Worm (Caenorhabditis elegans): ENCODE results near the gene F46B6.4.

The F46B6.4 gene

ce11 chrV:9796562-9796961, 17.2 kb upstream of the F46B6.4 start, which contains the start of gene F46B6.9:
Gene F46B6.9, plus strand, starts transcription at chrV:9796862.
- TF ChIP-seq Y95B8A.8 (GFP tag; IDR thresholded peaks at IDR 0.05) (no peak), tlf-1 (GFP tag; optimal IDR thresholded peaks at IDR 0.05) (no peak), F23B12.7 (tag; optimal IDR thresholded peaks at IDR 0.05; ENCODE audit: insufficient read depth) (no peak), F39B2.1 (GFP tag; IDR thresholded peaks at IDR 0.05) (no peak), nfyb-1 (GFP tag; IDR thresholded peaks at IDR 0.05) (no peak), let-607 (tag; optimal IDR thresholded peaks at IDR 0.05) (no peak), tbx-9 (tag; optimal IDR thresholded peaks at IDR 0.05; ENCODE audit: borderline replicate concordance) (no peak), unc-62 (GFP tag; optimal IDR thresholded peaks at IDR 0.05) (no peak), ztf-22 (GFP tag; optimal IDR thresholded peaks at IDR 0.05) (no peak), lin-26 (GFP tag; IDR thresholded peaks at IDR 0.05) (no peak), mcd-1 (GFP tag; IDR thresholded peaks at IDR 0.05) (no peak), F55B11.4 (tag; optimal IDR thresholded peaks at IDR 0.05; ENCODE audit: borderline replicate concordance, insufficient read depth) (no peak), mes-4 (tag; optimal IDR thresholded peaks at IDR 0.05) (no peak), bed-1 (GFP tag; IDR thresholded peaks at IDR 0.05) (no peak), ztf-26 (tag; optimal IDR thresholded peaks at IDR 0.05) (no peak), efl-1 (GFP tag; optimal IDR thresholded peaks at IDR 0.05) (no peak), F57A8.1 (GFP tag; optimal IDR thresholded peaks at IDR 0.05) (no peak), K11D2.4 (GFP tag; IDR thresholded peaks at IDR 0.05) (no peak), ceh-100 (GFP tag; IDR thresholded peaks at IDR 0.05) (no peak)

ce11 chrV:9796002-9796401, 16.7 kb upstream of the F46B6.4 start:
- TF ChIP-seq F55B11.4 (tag; optimal IDR thresholded peaks at IDR 0.05; ENCODE audit: borderline replicate concordance, insufficient read depth) (no peak), F49E8.2 (tag; optimal IDR thresholded peaks at IDR 0.05; ENCODE audit: insufficient read depth) (no peak), ceh-91 (GFP tag; IDR thresholded peaks at IDR 0.05) (no peak)

- TF ChIP-seq let-607 (tag; optimal IDR thresholded peaks at IDR 0.05) (peak in 1 of 2 experiments; percentile 52), nhr-80 (tag; optimal IDR thresholded peaks at IDR 0.05) (peak; percentile 30), bed-2 (GFP tag; IDR thresholded peaks at IDR 0.05) (no peak)
Observed at ce11 chrV:9794997-9795396, 15.7 kb upstream of the F46B6.4 start.

- no peak for TF ChIP-seq ceh-40 (GFP tag; IDR thresholded peaks at IDR 0.05)
- no peak for TF ChIP-seq mel-28 (tag; optimal IDR thresholded peaks at IDR 0.05; ENCODE audit: borderline replicate concordance)
- TF ChIP-seq let-607 (tag; optimal IDR thresholded peaks at IDR 0.05): peak in 1 of 2 experiments; percentile 57
- no peak for TF ChIP-seq ceh-91 (GFP tag; IDR thresholded peaks at IDR 0.05)
- peak; percentile 8 for TF ChIP-seq tbp1 (GFP tag; optimal IDR thresholded peaks at IDR 0.05)
- TF ChIP-seq lin-54 (GFP tag; optimal IDR thresholded peaks at IDR 0.05): no peak
- TF ChIP-seq aptf-2 (GFP tag; conservative IDR thresholded peaks at IDR 0.05): no peak
- peak; percentile 68 for TF ChIP-seq nhr-80 (tag; optimal IDR thresholded peaks at IDR 0.05)
Observed at ce11 chrV:9791332-9791731, 12.0 kb upstream of the F46B6.4 start, which contains the start of gene lipl-2. Gene lipl-2, plus strand, starts transcription at chrV:9791567.

ce11 chrV:9789657-9790261, 10.4 kb upstream of the F46B6.4 start, which contains the start of gene ztf-7:
Gene ztf-7, minus strand, starts transcription at chrV:9789707.
- TF ChIP-seq ztf-18 (tag; optimal IDR thresholded peaks at IDR 0.05) (peak; percentile 98), bed-1 (GFP tag; IDR thresholded peaks at IDR 0.05) (0 out of 2 replicates have a peak, but pooled peaks have one; percentile 75), mxl-1 (tag; optimal IDR thresholded peaks at IDR 0.05) (no peak), B0261.1 (tag; optimal IDR thresholded peaks at IDR 0.05) (peak; percentile 12), hmg-20 (GFP tag; IDR thresholded peaks at IDR 0.05) (peak; percentile 63), unc-130 (GFP tag; optimal IDR thresholded peaks at IDR 0.05) (no peak), ztf-3 (GFP tag; optimal IDR thresholded peaks at IDR 0.05) (peak; percentile 75), hsf-1 (GFP tag; IDR thresholded peaks at IDR 0.05) (peak; percentile 62; the same call in 1 of the 2 replicates), him-1 (tag; optimal IDR thresholded peaks at IDR 0.05) (no peak), snpc-1.1 (tag; optimal IDR thresholded peaks at IDR 0.05; ENCODE audit: insufficient read depth) (no peak), ekl-4 (GFP tag; IDR thresholded peaks at IDR 0.05) (peak; percentile 96), lag-1 (GFP tag; IDR thresholded peaks at IDR 0.05) (0 out of 2 replicates have a peak, but pooled peaks have one; percentile 56), F55B11.4 (tag; optimal IDR thresholded peaks at IDR 0.05; ENCODE audit: borderline replicate concordance, insufficient read depth) (no peak), F52B5.7 (tag; optimal IDR thresholded peaks at IDR 0.05) (peak; percentile 31), ceh-40 (GFP tag; IDR thresholded peaks at IDR 0.05) (no peak), egl-44 (GFP tag; IDR thresholded peaks at IDR 0.05) (peak; percentile 68)
